Fruit fly (Drosophila melanogaster): ENCODE results near the gene CG8281.

Gene CG8281

DNA sequence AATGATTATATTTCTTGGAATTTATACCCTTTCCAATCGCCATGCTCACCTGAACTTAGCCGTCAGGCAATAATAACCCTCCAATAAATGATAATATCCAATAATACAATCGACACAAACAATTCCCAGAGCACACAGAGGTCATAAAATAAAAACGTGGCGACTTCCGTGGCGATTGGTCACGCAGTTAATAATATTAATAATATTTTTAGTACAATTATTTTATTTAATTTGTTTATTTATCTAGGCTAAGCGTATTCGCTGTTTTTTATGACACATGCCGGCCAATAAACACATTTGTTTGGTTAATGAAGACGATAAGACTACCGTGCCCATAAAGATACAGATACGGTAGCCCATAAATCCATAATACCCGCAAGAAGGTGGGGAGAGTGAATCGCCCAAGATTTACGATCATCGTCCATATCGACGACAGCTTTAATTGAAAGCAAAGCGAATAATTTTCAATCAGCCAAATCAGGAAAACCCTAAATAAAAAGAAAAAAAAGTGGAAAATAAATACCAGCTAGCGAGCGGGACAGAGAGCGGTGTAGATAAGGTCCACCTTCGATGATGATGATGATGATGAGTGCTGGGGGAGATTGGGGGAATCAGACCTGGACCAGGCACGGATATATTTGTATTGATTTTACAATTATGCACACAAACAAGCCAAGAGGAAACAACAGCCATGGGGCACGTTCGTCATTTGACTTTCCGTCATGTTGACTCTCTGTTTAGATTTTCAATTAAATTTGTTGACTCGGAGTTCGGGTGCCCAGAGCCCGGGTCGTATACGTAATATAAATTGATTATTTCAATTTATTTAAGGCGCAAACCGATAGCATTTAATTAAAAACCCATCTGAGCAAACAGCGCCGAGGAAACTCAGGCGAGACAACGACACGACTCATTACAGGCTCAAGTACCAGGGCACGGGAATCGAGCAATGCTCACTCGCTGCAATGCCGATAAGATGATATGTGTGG is 48.7 kb downstream of the CG8281 start:
- no peak for TF ChIP-seq Hr78 (GFP tag; optimal IDR thresholded peaks at IDR 0.05)
- no peak for TF ChIP-seq lola (GFP tag; optimal IDR thresholded peaks at IDR 0.05)
- no peak for TF ChIP-seq dl (GFP tag; optimal IDR thresholded peaks at IDR 0.05; ENCODE audit: insufficient read depth in 1 of 2, partially characterized antibody in 2 of 2)
- TF ChIP-seq tai (GFP tag; optimal IDR thresholded peaks at IDR 0.05): no peak
- TF ChIP-seq br (GFP tag; optimal IDR thresholded peaks at IDR 0.05): no peak
- no peak for TF ChIP-seq fru (GFP tag; optimal IDR thresholded peaks at IDR 0.05)
- no peak for TF ChIP-seq CG32264 (GFP tag; optimal IDR thresholded peaks at IDR 0.05)
- peak; percentile 46 for TF ChIP-seq sage (GFP tag; optimal IDR thresholded peaks at IDR 0.05)
- no peak for TF ChIP-seq pan (optimal IDR thresholded peaks at IDR 0.05)
- no peak for TF ChIP-seq Rel (GFP tag; optimal IDR thresholded peaks at IDR 0.05)
- TF ChIP-seq Rel (tag; optimal IDR thresholded peaks at IDR 0.05): peak; percentile 75
- TF ChIP-seq GATAd (GFP tag; optimal IDR thresholded peaks at IDR 0.05): no peak
- no peak for TF ChIP-seq Vsx2 (GFP tag; optimal IDR thresholded peaks at IDR 0.05; ENCODE audit: partially characterized antibody)
- TF ChIP-seq N (GFP tag; optimal IDR thresholded peaks at IDR 0.05): no peak
- TF ChIP-seq OdsH (GFP tag; optimal IDR thresholded peaks at IDR 0.05): no peak
- peak; percentile 66 for TF ChIP-seq HLH106 (tag; optimal IDR thresholded peaks at IDR 0.05)
- TF ChIP-seq dmrt93B (GFP tag; optimal IDR thresholded peaks at IDR 0.05): no peak
- no peak for TF ChIP-seq ey (GFP tag; optimal IDR thresholded peaks at IDR 0.05)
- no peak for TF ChIP-seq sv (GFP tag; optimal IDR thresholded peaks at IDR 0.05)
- no peak for TF ChIP-seq Abd-B (GFP tag; optimal IDR thresholded peaks at IDR 0.05)
- no peak for TF ChIP-seq Dif (GFP tag; optimal IDR thresholded peaks at IDR 0.05; ENCODE audit: partially characterized antibody)
- peak; percentile 48 for TF ChIP-seq CG9705 (GFP tag; optimal IDR thresholded peaks at IDR 0.05)
- no peak for TF ChIP-seq dsf (GFP tag; optimal IDR thresholded peaks at IDR 0.05; ENCODE audit: borderline replicate concordance)
- peak; percentile 91 for TF ChIP-seq CrebA (GFP tag; optimal IDR thresholded peaks at IDR 0.05; ENCODE audit: borderline replicate concordance)
- TF ChIP-seq Sp1 (GFP tag; optimal IDR thresholded peaks at IDR 0.05): peak; percentile 88
- TF ChIP-seq usp (GFP tag; optimal IDR thresholded peaks at IDR 0.05): no peak
- no peak for TF ChIP-seq brk (GFP tag; optimal IDR thresholded peaks at IDR 0.05)
- TF ChIP-seq Dfd (GFP tag; optimal IDR thresholded peaks at IDR 0.05): no peak
- TF ChIP-seq woc (GFP tag; optimal IDR thresholded peaks at IDR 0.05): no peak
- TF ChIP-seq Jra (GFP tag; optimal IDR thresholded peaks at IDR 0.05): no peak
- no peak for TF ChIP-seq jim (GFP tag; optimal IDR thresholded peaks at IDR 0.05)
- no peak for TF ChIP-seq Myc (optimal IDR thresholded peaks at IDR 0.05)
- no peak for TF ChIP-seq psq (GFP tag; optimal IDR thresholded peaks at IDR 0.05)
- TF ChIP-seq Mio (GFP tag; optimal IDR thresholded peaks at IDR 0.05): no peak
- TF ChIP-seq Hr83 (GFP tag; optimal IDR thresholded peaks at IDR 0.05; ENCODE audit: poor library complexity, severe bottlenecking): peak; percentile 48
- TF ChIP-seq h (GFP tag; optimal IDR thresholded peaks at IDR 0.05): no peak
- TF ChIP-seq foxo (GFP tag; optimal IDR thresholded peaks at IDR 0.05): no peak
- TF ChIP-seq Hnf4 (GFP tag; optimal IDR thresholded peaks at IDR 0.05): no peak
- TF ChIP-seq rgr (GFP tag; optimal IDR thresholded peaks at IDR 0.05): peak; percentile 44

dm6 chr3L:7961973-7962753 is 49.9 kb downstream of the CG8281 start:
- TF ChIP-seq Vsx2 (GFP tag; optimal IDR thresholded peaks at IDR 0.05; ENCODE audit: partially characterized antibody): no peak
- no peak for TF ChIP-seq Abd-B (GFP tag; optimal IDR thresholded peaks at IDR 0.05)
- no peak for TF ChIP-seq Rel (GFP tag; optimal IDR thresholded peaks at IDR 0.05)
- peak; percentile 1 for TF ChIP-seq Rel (tag; optimal IDR thresholded peaks at IDR 0.05)
- TF ChIP-seq pan (optimal IDR thresholded peaks at IDR 0.05): no peak

Measured in whole organism, wandering third instar larva.